Fruit fly (Drosophila melanogaster) whole organism, embryonic: ENCODE measurements around the gene CG42693.
A peak's percentile ranks its signal among the peaks of the same experiment; 100 is the strongest.

Experiments used
- CG10209 ChIP-seq: fragments of 200-800 bp; sonication (Bioruptor generic); optimal IDR thresholded peaks from 3 replicates; lab custom pipeline; 2017; ENCODE audit warnings: missing biosample characterization, mild to moderate bottlenecking, missing genetic modification characterization, missing genetic modification reagents
- CG11504 ChIP-seq: fragments of 200-800 bp; sonication (Bioruptor generic); optimal IDR thresholded peaks from 3 replicates; lab custom pipeline; 2019; ENCODE audit warnings: missing biosample characterization, mild to moderate bottlenecking, missing genetic modification characterization, moderate library complexity
- CG11696 ChIP-seq: fragments of 200-800 bp; sonication (Bioruptor generic); IDR thresholded peaks from 2 replicates; pipeline ENCODE4 v1.3.6; 2022; ENCODE audit warnings: missing biosample characterization, missing genetic modification characterization
- CG12391 ChIP-seq: fragments of 200-800 bp; sonication (Bioruptor generic); optimal IDR thresholded peaks from 3 replicates; lab custom pipeline; 2018; ENCODE audit warnings: missing biosample characterization, mild to moderate bottlenecking, missing genetic modification characterization, moderate library complexity
- CG12744 ChIP-seq: fragments of 200-800 bp; sonication (Bioruptor generic); optimal IDR thresholded peaks from 2 replicates; lab custom pipeline; 2016; ENCODE audit warnings: missing biosample characterization, missing genetic modification characterization
- CG15269 ChIP-seq: fragments of 200-800 bp; sonication (Bioruptor generic); optimal IDR thresholded peaks from 2 replicates; lab custom pipeline; 2018; ENCODE audit warnings: missing biosample characterization, mild to moderate bottlenecking, missing genetic modification characterization, moderate library complexity
- CG15696 ChIP-seq: fragments of 200-800 bp; sonication (Bioruptor generic); optimal IDR thresholded peaks from 2 replicates; lab custom pipeline; 2019; ENCODE audit warnings: missing biosample characterization, mild to moderate bottlenecking, missing genetic modification characterization, moderate library complexity
- CG1603 ChIP-seq: fragments of 200-800 bp; sonication (Bioruptor generic); optimal IDR thresholded peaks from 2 replicates; lab custom pipeline; 2019; ENCODE audit warnings: missing biosample characterization, mild to moderate bottlenecking, missing genetic modification characterization, moderate library complexity
- CG1792 ChIP-seq: fragments of 200-800 bp; sonication (Bioruptor generic); optimal IDR thresholded peaks from 2 replicates; lab custom pipeline; 2016; ENCODE audit warnings: missing biosample characterization, missing genetic modification characterization
- CG18599 ChIP-seq: fragments of 200-800 bp; sonication (Bioruptor generic); optimal IDR thresholded peaks from 3 replicates; lab custom pipeline; 2017; ENCODE audit warnings: missing biosample characterization, missing genetic modification characterization, mild to moderate bottlenecking, moderate library complexity, missing genetic modification reagents
- CG30431 ChIP-seq: fragments of 200-800 bp; sonication (Bioruptor generic); optimal IDR thresholded peaks from 2 replicates; lab custom pipeline; 2017; ENCODE audit warnings: missing biosample characterization, missing genetic modification characterization
- CG31441 ChIP-seq: fragments of 200-800 bp; sonication (Bioruptor generic); IDR thresholded peaks from 2 replicates; pipeline ENCODE4 v1.3.6; 2022; ENCODE audit warnings: missing biosample characterization, missing genetic modification characterization
- CG32772 ChIP-seq: fragments of 200-800 bp; sonication (Bioruptor generic); IDR thresholded peaks from 2 replicates; pipeline ENCODE4 v1.3.6; 2022; ENCODE audit warnings: missing biosample characterization, missing genetic modification characterization
- CG4404 ChIP-seq: fragments of 200-800 bp; sonication (Bioruptor generic); IDR thresholded peaks from 2 replicates; pipeline ENCODE4 v1.3.6; 2022; ENCODE audit warnings: missing biosample characterization, missing genetic modification characterization
- CG4854 ChIP-seq: fragments of 200-800 bp; sonication (Bioruptor generic); optimal IDR thresholded peaks from 2 replicates; lab custom pipeline; 2016; ENCODE audit warnings: missing biosample characterization, missing genetic modification characterization, inconsistent platforms
- CG6272 ChIP-seq: fragments of 200-800 bp; sonication (Bioruptor generic); IDR thresholded peaks from 2 replicates; pipeline ENCODE4 v1.3.6; 2022; ENCODE audit warnings: missing biosample characterization, missing genetic modification characterization
- CG8924 ChIP-seq: fragments of 200-800 bp; optimal IDR thresholded peaks from 3 replicates; lab custom pipeline; 2019; ENCODE audit warnings: missing biosample characterization, mild to moderate bottlenecking, missing genetic modification characterization, moderate library complexity
- CG8944 ChIP-seq: fragments of 200-800 bp; sonication (Bioruptor generic); optimal IDR thresholded peaks from 3 replicates; lab custom pipeline; 2016; ENCODE audit warnings: missing biosample characterization, missing genetic modification characterization
- CG9727 ChIP-seq: fragments of 200-800 bp; sonication (Bioruptor generic); optimal IDR thresholded peaks from 3 replicates; lab custom pipeline; 2017; ENCODE audit warnings: missing biosample characterization, mild to moderate bottlenecking, missing genetic modification characterization
- CG9817 ChIP-seq: fragments of 200-800 bp; sonication (Bioruptor generic); optimal IDR thresholded peaks from 2 replicates; lab custom pipeline; 2018; ENCODE audit warnings: missing biosample characterization, mild to moderate bottlenecking, missing genetic modification characterization, moderate library complexity
- H15 ChIP-seq: fragments of 200-800 bp; sonication (Bioruptor generic); IDR thresholded peaks from 3 replicates; pipeline ENCODE4 v1.3.6; 2022; ENCODE audit warnings: missing biosample characterization, missing genetic modification characterization
- HLH3B ChIP-seq: fragments of 200-800 bp; sonication (Bioruptor generic); IDR thresholded peaks from 2 replicates; pipeline ENCODE4 v1.3.6; 2022; ENCODE audit warnings: missing biosample characterization, missing genetic modification characterization
- Oli ChIP-seq: fragments of 200-800 bp; sonication (Bioruptor generic); optimal IDR thresholded peaks from 2 replicates; lab custom pipeline; 2018; ENCODE audit warnings: missing biosample characterization, mild to moderate bottlenecking, missing genetic modification characterization, moderate library complexity
- Pdp1 ChIP-seq, 2 experiments: fragments of 200-800 bp; sonication (Bioruptor generic); optimal IDR thresholded peaks; 3 replicates each; lab custom pipeline; 2016; ENCODE audit warnings: missing biosample characterization in 2 of 2, missing genetic modification characterization in 2 of 2, mild to moderate bottlenecking in 1 of 2, moderate library complexity in 1 of 2
- Rfx ChIP-seq: fragments of 200-800 bp; sonication (Bioruptor generic); IDR thresholded peaks from 2 replicates; pipeline ENCODE4 v1.3.6; 2022; ENCODE audit warnings: missing biosample characterization, missing genetic modification characterization
- Scr ChIP-seq: fragments of 200-800 bp; sonication (Bioruptor generic); IDR thresholded peaks from 2 replicates; pipeline ENCODE4 v1.3.6; 2022; ENCODE audit warnings: missing biosample characterization, missing genetic modification characterization; ENCODE audit not compliant: partially characterized antibody
- Sox100B ChIP-seq: fragments of 200-800 bp; sonication (Bioruptor generic); optimal IDR thresholded peaks from 3 replicates; lab custom pipeline; 2018; ENCODE audit warnings: missing biosample characterization, mild to moderate bottlenecking, missing genetic modification characterization
- Spps ChIP-seq: fragments of 200-800 bp; sonication (Bioruptor generic); optimal IDR thresholded peaks from 2 replicates; lab custom pipeline; 2018; ENCODE audit warnings: missing biosample characterization, mild to moderate bottlenecking, missing genetic modification characterization
- Stat92E ChIP-seq, 3 experiments: fragments of >200 bp in 2 of 3; fragments of 200-800 bp in 1 of 3; sonication (Bioruptor generic) in 1 of 3; optimal IDR thresholded peaks; 2 replicates each; lab custom pipeline; 2017 to 2019; ENCODE audit warnings: missing biosample characterization in 3 of 3, missing genetic modification characterization in 3 of 3, mild to moderate bottlenecking in 1 of 3, moderate library complexity in 1 of 3
- aop ChIP-seq: fragments of 200-800 bp; sonication (Bioruptor generic); IDR thresholded peaks from 2 replicates; pipeline ENCODE4 v1.3.6; 2022; ENCODE audit warnings: missing biosample characterization, missing genetic modification characterization
- ara ChIP-seq: fragments of 200-800 bp; sonication (Bioruptor generic); IDR thresholded peaks from 2 replicates; pipeline ENCODE4 v1.3.6; 2022; ENCODE audit warnings: missing biosample characterization, missing genetic modification characterization
- br ChIP-seq: fragments of >200 bp; optimal IDR thresholded peaks from 2 replicates; lab custom pipeline; 2017
- bsh ChIP-seq, 2 experiments: fragments of 200-800 bp; sonication (Bioruptor generic); optimal IDR thresholded peaks; 2 replicates each; lab custom pipeline; 2017 to 2018; ENCODE audit warnings: mild to moderate bottlenecking in 2 of 2, missing biosample characterization in 2 of 2, missing genetic modification characterization in 2 of 2, moderate library complexity in 1 of 2
- crol ChIP-seq: fragments of 200-800 bp; sonication (Bioruptor generic); IDR thresholded peaks from 2 replicates; pipeline ENCODE4 v1.3.6; 2022; ENCODE audit warnings: missing biosample characterization, missing genetic modification characterization
- fd102C ChIP-seq: fragments of 200-800 bp; sonication (Bioruptor generic); optimal IDR thresholded peaks from 2 replicates; lab custom pipeline; 2018; ENCODE audit warnings: missing biosample characterization, mild to moderate bottlenecking, missing genetic modification characterization, moderate library complexity
- grau ChIP-seq: fragments of 200-800 bp; optimal IDR thresholded peaks from 3 replicates; lab custom pipeline; 2019; ENCODE audit warnings: missing biosample characterization, mild to moderate bottlenecking, missing genetic modification characterization, moderate library complexity
- hkb ChIP-seq, 2 experiments: fragments of 200-800 bp in 1 of 2; fragments of >200 bp in 1 of 2; sonication (Bioruptor generic) in 1 of 2; IDR thresholded peaks in 1 of 2; optimal IDR thresholded peaks in 1 of 2; 2 replicates each; pipeline versions ENCODE4 v1.3.6 to Lab custom; 2017 to 2022; ENCODE audit warnings: missing biosample characterization in 1 of 2, missing genetic modification characterization in 1 of 2
- jing ChIP-seq: fragments of 200-800 bp; sonication (Bioruptor generic); optimal IDR thresholded peaks from 2 replicates; lab custom pipeline; 2018; ENCODE audit warnings: missing biosample characterization, mild to moderate bottlenecking, missing genetic modification characterization
- lov ChIP-seq, 2 experiments: fragments of 200-800 bp in 1 of 2; fragments of >200 bp in 1 of 2; sonication (Bioruptor generic) in 1 of 2; IDR thresholded peaks in 1 of 2; optimal IDR thresholded peaks in 1 of 2; 2 replicates in 1 of 2; 3 replicates in 1 of 2; pipeline versions ENCODE4 v1.3.6 to Lab custom; 2017 to 2022; ENCODE audit warnings: missing biosample characterization in 1 of 2, missing genetic modification characterization in 1 of 2
- odd ChIP-seq: fragments of 200-800 bp; sonication (Bioruptor generic); optimal IDR thresholded peaks from 2 replicates; lab custom pipeline; 2017; ENCODE audit warnings: missing biosample characterization, mild to moderate bottlenecking, missing genetic modification characterization
- onecut ChIP-seq: fragments of 200-800 bp; sonication (Bioruptor generic); IDR thresholded peaks from 2 replicates; pipeline ENCODE4 v1.3.6; 2022; ENCODE audit warnings: missing biosample characterization, missing genetic modification characterization
- peb ChIP-seq: fragments of 200-800 bp; sonication (Bioruptor generic); IDR thresholded peaks from 2 replicates; pipeline ENCODE4 v1.3.6; 2022; ENCODE audit warnings: missing biosample characterization, missing genetic modification characterization
- sima ChIP-seq: fragments of 200-800 bp; sonication (Bioruptor generic); optimal IDR thresholded peaks from 2 replicates; lab custom pipeline; 2016; ENCODE audit warnings: missing biosample characterization, missing genetic modification characterization
- tap ChIP-seq: fragments of 200-800 bp; optimal IDR thresholded peaks from 3 replicates; lab custom pipeline; 2019; ENCODE audit warnings: missing biosample characterization, mild to moderate bottlenecking, missing genetic modification characterization, moderate library complexity
- twi ChIP-seq: fragments of 200-800 bp; optimal IDR thresholded peaks from 2 replicates; lab custom pipeline; 2019; ENCODE audit warnings: missing biosample characterization, mild to moderate bottlenecking, missing genetic modification characterization, moderate library complexity
- vfl ChIP-seq: fragments of 200-800 bp; sonication (Bioruptor generic); optimal IDR thresholded peaks from 2 replicates; lab custom pipeline; 2016; ENCODE audit warnings: missing biosample characterization, missing genetic modification characterization
- yki ChIP-seq: fragments of >200 bp; optimal IDR thresholded peaks from 3 replicates; lab custom pipeline; 2018
- zfh1 ChIP-seq: fragments of 200-800 bp; sonication (Bioruptor generic); IDR thresholded peaks from 3 replicates; pipeline ENCODE4 v1.3.6; 2022; ENCODE audit warnings: missing biosample characterization, missing genetic modification characterization

The CG42693 gene

dm6 chr3R:31704524-31705215 is 3.5 kb downstream of the CG42693 start (continued):
- TF ChIP-seq odd, result peak; percentile 18
- TF ChIP-seq crol (GFP tag; lab: Robert Waterston, UW), result peak; percentile 32; the same call in 1 of the 2 replicates
- peak; percentile 61 for TF ChIP-seq Spps (tag; lab: Kevin White, UChicago)
- peak; percentile 82 for TF ChIP-seq fd102C (GFP tag; lab: Kevin White, UChicago)
- no peak for TF ChIP-seq jing (GFP tag; lab: Kevin White, UChicago)
- TF ChIP-seq CG18599 (GFP tag; lab: Kevin White, UChicago), result no peak
- peak; percentile 12 for TF ChIP-seq CG11504
- peak; percentile 44 for TF ChIP-seq CG30431 (GFP tag; lab: Kevin White, UChicago)
- peak; percentile 49 for TF ChIP-seq grau
- TF ChIP-seq H15 (GFP tag; lab: Robert Waterston, UW), result peak; percentile 18; the same call in 1 of the 3 replicates
- TF ChIP-seq Rfx (GFP tag; lab: Robert Waterston, UW), result no peak
- TF ChIP-seq ara (GFP tag; lab: Robert Waterston, UW), result peak; percentile 83
- no peak for TF ChIP-seq br
- peak; percentile 69 for TF ChIP-seq CG12391 (tag; lab: Kevin White, UChicago)
- 0 out of 2 replicates have a peak, but pooled peaks have one; percentile 31 for TF ChIP-seq CG11696
- TF ChIP-seq CG8944 (GFP tag; lab: Kevin White, UChicago), result no peak
- no peak for TF ChIP-seq CG15269 (tag; lab: Kevin White, UChicago)
- peak; percentile 52 for TF ChIP-seq twi
- peak; percentile 63 for TF ChIP-seq CG31441
- 0 out of 2 replicates have a peak, but pooled peaks have one; percentile 16 for TF ChIP-seq HLH3B (GFP tag; lab: Robert Waterston, UW)
- TF ChIP-seq CG15696 (tag; lab: Kevin White, UChicago), result peak; percentile 97
- TF ChIP-seq lov (optimal IDR thresholded peaks at IDR 0.05; lab: Kevin White, UChicago), result no peak
- peak; percentile 75; the same call in 2 of the 3 replicates for TF ChIP-seq lov (GFP tag; IDR thresholded peaks at IDR 0.05; lab: Robert Waterston, UW)
- TF ChIP-seq CG1603 (tag; lab: Kevin White, UChicago), result peak; percentile 48
- TF ChIP-seq zfh1 (GFP tag; lab: Robert Waterston, UW), result peak; percentile 88
- no peak for TF ChIP-seq aop (GFP tag; lab: Robert Waterston, UW)
- no peak for TF ChIP-seq CG9817 (tag; lab: Kevin White, UChicago)
- TF ChIP-seq CG4404, result peak; percentile 92
- peak; percentile 13 for TF ChIP-seq tap (tag; lab: Kevin White, UChicago)
- TF ChIP-seq yki (lab: Kevin White, UChicago), result no peak
- no peak for TF ChIP-seq hkb (optimal IDR thresholded peaks at IDR 0.05; lab: Kevin White, UChicago)
- peak; percentile 30; the same call in 1 of the 2 replicates for TF ChIP-seq hkb (GFP tag; IDR thresholded peaks at IDR 0.05; lab: Robert Waterston, UW)
- no peak for TF ChIP-seq CG4854
- TF ChIP-seq Oli, result peak; percentile 27
- TF ChIP-seq Scr, result no peak
- TF ChIP-seq CG6272, result no peak
- peak; percentile 70 for TF ChIP-seq CG8924 (tag; lab: Kevin White, UChicago)
- no peak for TF ChIP-seq CG1792 (GFP tag; lab: Kevin White, UChicago)
- peak; percentile 91 for TF ChIP-seq CG9727 (GFP tag; lab: Kevin White, UChicago)
- peak; percentile 40; the same call in 1 of the 2 replicates for TF ChIP-seq peb (GFP tag; lab: Robert Waterston, UW)
- TF ChIP-seq CG10209 (GFP tag; lab: Kevin White, UChicago), result peak; percentile 46
- TF ChIP-seq Pdp1 (GFP tag; optimal IDR thresholded peaks at IDR 0.05; lab: Kevin White, UChicago), result no peak
- TF ChIP-seq sima (GFP tag; lab: Kevin White, UChicago), result no peak
- TF ChIP-seq Stat92E (GFP tag; optimal IDR thresholded peaks at IDR 0.05; lab: Kevin White, UChicago), result no peak
- TF ChIP-seq bsh (GFP tag; optimal IDR thresholded peaks at IDR 0.05; lab: Kevin White, UChicago), result peak in 1 of 2 experiments; percentile 61
- peak; percentile 29; the same call in 1 of the 2 replicates for TF ChIP-seq onecut (GFP tag; lab: Robert Waterston, UW)
- TF ChIP-seq vfl (GFP tag; lab: Kevin White, UChicago), result no peak
- TF ChIP-seq CG12744 (GFP tag; lab: Kevin White, UChicago), result no peak
- peak; percentile 0 for TF ChIP-seq Sox100B (GFP tag; lab: Kevin White, UChicago)
- peak; percentile 37; the same call in 1 of the 2 replicates for TF ChIP-seq CG32772 (GFP tag; lab: Robert Waterston, UW)
